Worm (Caenorhabditis elegans) whole organism, L4/young adult: ENCODE results near the gene swan-2.

Source experiments
- W03F9.2 ChIP-seq: fragments of 150-350 bp; optimal IDR thresholded peaks from 2 replicates; lab custom pipeline; 2014; ENCODE audit warnings: missing biosample characterization, missing genetic modification characterization
- dao-5 ChIP-seq: sonication (generic microtip); optimal IDR thresholded peaks from 2 replicates; lab custom pipeline; 2016; ENCODE audit warnings: missing genotype, missing genetic modification characterization, moderate library complexity, missing compliant biosample characterization
- him-1 ChIP-seq: sonication (generic microtip); optimal IDR thresholded peaks from 2 replicates; lab custom pipeline; 2016; ENCODE audit warnings: missing genotype, missing genetic modification reagents, missing genetic modification characterization, missing compliant biosample characterization

ce11 chrV:13780902-13781301 lies 23.2 kb downstream of the swan-2 start:
- TF ChIP-seq dao-5 (no peak), him-1 (tag; lab: Kevin White, UChicago) (no peak), W03F9.2 (tag; lab: Kevin White, UChicago) (no peak)
